Worm (Caenorhabditis elegans): ENCODE data around the gene kdp-1.
A peak's percentile ranks its signal among the peaks of the same experiment; 100 is the strongest.

The kdp-1 gene

ce11 chrIV:13342555-13342954, 42.6 kb downstream of the kdp-1 start, which contains the start of gene W02A2.5:
W02A2.5 (plus strand) TSS chrIV:13342855.
- TF ChIP-seq unc-62 (GFP tag; optimal IDR thresholded peaks at IDR 0.05) (no peak), nhr-77 (tag; optimal IDR thresholded peaks at IDR 0.05) (no peak), mdl-1 (tag; optimal IDR thresholded peaks at IDR 0.05) (no peak), C34F6.9 (tag; optimal IDR thresholded peaks at IDR 0.05) (no peak), ceh-82 (tag; optimal IDR thresholded peaks at IDR 0.05) (no peak), blmp-1 (tag; optimal IDR thresholded peaks at IDR 0.05; ENCODE audit: insufficient read depth) (no peak), R02D3.7 (tag; optimal IDR thresholded peaks at IDR 0.05) (no peak), ceh-16 (tag; optimal IDR thresholded peaks at IDR 0.05) (no peak), lsy-2 (tag; optimal IDR thresholded peaks at IDR 0.05) (no peak), lin-13 (GFP tag; optimal IDR thresholded peaks at IDR 0.05) (no peak), sma-3 (GFP tag; optimal IDR thresholded peaks at IDR 0.05) (no peak), skn-1 (tag; optimal IDR thresholded peaks at IDR 0.05) (no peak), elt-3 (tag; optimal IDR thresholded peaks at IDR 0.05) (no peak), sma-9 (GFP tag; optimal IDR thresholded peaks at IDR 0.05) (no peak), sma-9 (tag; optimal IDR thresholded peaks at IDR 0.05) (no peak), crh-2 (tag; optimal IDR thresholded peaks at IDR 0.05) (no peak), nhr-12 (tag; optimal IDR thresholded peaks at IDR 0.05) (no peak)

- no peak for TF ChIP-seq unc-39 (tag; optimal IDR thresholded peaks at IDR 0.05)
- peak; percentile 63 for TF ChIP-seq nhr-129 (tag; optimal IDR thresholded peaks at IDR 0.05)
- TF ChIP-seq sem-4 (tag; optimal IDR thresholded peaks at IDR 0.05), result no peak
- no peak for TF ChIP-seq nhr-25 (tag; optimal IDR thresholded peaks at IDR 0.05)
- TF ChIP-seq sma-3 (GFP tag; optimal IDR thresholded peaks at IDR 0.05), result no peak
- TF ChIP-seq ZK546.5 (tag; optimal IDR thresholded peaks at IDR 0.05), result no peak
- no peak for TF ChIP-seq nhr-12 (tag; optimal IDR thresholded peaks at IDR 0.05)
- TF ChIP-seq snpc-4 (tag; optimal IDR thresholded peaks at IDR 0.05), result no peak
- TF ChIP-seq C34F6.9 (tag; optimal IDR thresholded peaks at IDR 0.05), result no peak
- TF ChIP-seq mab-5 (tag; optimal IDR thresholded peaks at IDR 0.05), result no peak
- TF ChIP-seq peb-1 (tag; optimal IDR thresholded peaks at IDR 0.05), result no peak
- no peak for TF ChIP-seq zag-1 (tag; optimal IDR thresholded peaks at IDR 0.05)
- no peak for TF ChIP-seq ztf-1 (GFP tag; conservative IDR thresholded peaks at IDR 0.05)
- TF ChIP-seq mdl-1 (tag; optimal IDR thresholded peaks at IDR 0.05), result no peak
- TF ChIP-seq lin-13 (GFP tag; optimal IDR thresholded peaks at IDR 0.05), result no peak
- TF ChIP-seq nhr-6 (tag; optimal IDR thresholded peaks at IDR 0.05), result no peak
- TF ChIP-seq dmd-4 (tag; optimal IDR thresholded peaks at IDR 0.05), result no peak
- TF ChIP-seq blmp-1 (tag; optimal IDR thresholded peaks at IDR 0.05; ENCODE audit: insufficient read depth), result no peak
- no peak for TF ChIP-seq skn-1 (tag; optimal IDR thresholded peaks at IDR 0.05)
- TF ChIP-seq lin-11 (tag; optimal IDR thresholded peaks at IDR 0.05), result no peak
- peak; percentile 13 for TF ChIP-seq gmeb-1 (tag; optimal IDR thresholded peaks at IDR 0.05)
- TF ChIP-seq ceh-82 (tag; optimal IDR thresholded peaks at IDR 0.05), result no peak
- TF ChIP-seq R02D3.7 (tag; optimal IDR thresholded peaks at IDR 0.05), result no peak
- TF ChIP-seq sma-9 (GFP tag; optimal IDR thresholded peaks at IDR 0.05), result peak; percentile 61
- no peak for TF ChIP-seq sma-9 (tag; optimal IDR thresholded peaks at IDR 0.05)
- TF ChIP-seq F13H6.1 (tag; optimal IDR thresholded peaks at IDR 0.05), result peak; percentile 9
- TF ChIP-seq fos-1 (tag; optimal IDR thresholded peaks at IDR 0.05), result peak; percentile 73
- no peak for TF ChIP-seq egl-27 (tag; optimal IDR thresholded peaks at IDR 0.05)
- no peak for TF ChIP-seq lsy-2 (tag; optimal IDR thresholded peaks at IDR 0.05)
Measured at ce11 chrIV:13346078-13346477, 46.1 kb downstream of the kdp-1 start.

- peak; percentile 74 for TF ChIP-seq sma-9 (GFP tag; optimal IDR thresholded peaks at IDR 0.05)
- no peak for TF ChIP-seq sma-9 (tag; optimal IDR thresholded peaks at IDR 0.05)
- TF ChIP-seq ama-1 (optimal IDR thresholded peaks at IDR 0.05), result no peak
- peak; percentile 93 for TF ChIP-seq fos-1 (tag; optimal IDR thresholded peaks at IDR 0.05)
- TF ChIP-seq C34F6.9 (tag; optimal IDR thresholded peaks at IDR 0.05), result no peak
- TF ChIP-seq blmp-1 (tag; optimal IDR thresholded peaks at IDR 0.05; ENCODE audit: insufficient read depth), result no peak
- TF ChIP-seq ztf-4 (tag; optimal IDR thresholded peaks at IDR 0.05), result no peak
- TF ChIP-seq ZK546.5 (tag; optimal IDR thresholded peaks at IDR 0.05), result no peak
- no peak for TF ChIP-seq ceh-82 (tag; optimal IDR thresholded peaks at IDR 0.05)
- no peak for TF ChIP-seq nhr-25 (tag; optimal IDR thresholded peaks at IDR 0.05)
- TF ChIP-seq R02D3.7 (tag; optimal IDR thresholded peaks at IDR 0.05), result no peak
- TF ChIP-seq nhr-21 (tag; optimal IDR thresholded peaks at IDR 0.05), result no peak
- no peak for TF ChIP-seq mdl-1 (tag; optimal IDR thresholded peaks at IDR 0.05)
- TF ChIP-seq gmeb-1 (tag; optimal IDR thresholded peaks at IDR 0.05), result peak; percentile 21
- no peak for TF ChIP-seq elt-3 (tag; optimal IDR thresholded peaks at IDR 0.05)
- TF ChIP-seq nhr-11 (tag; optimal IDR thresholded peaks at IDR 0.05), result no peak
- TF ChIP-seq nhr-10 (tag; optimal IDR thresholded peaks at IDR 0.05), result no peak
- TF ChIP-seq zag-1 (tag; optimal IDR thresholded peaks at IDR 0.05), result no peak
- no peak for TF ChIP-seq Y55F3AM.14 (GFP tag; optimal IDR thresholded peaks at IDR 0.05)
- TF ChIP-seq ztf-11 (tag; optimal IDR thresholded peaks at IDR 0.05), result no peak
- TF ChIP-seq lin-39 (tag; optimal IDR thresholded peaks at IDR 0.05), result no peak
- TF ChIP-seq nhr-237 (tag; optimal IDR thresholded peaks at IDR 0.05), result no peak
- TF ChIP-seq alr-1 (tag; optimal IDR thresholded peaks at IDR 0.05), result no peak
- TF ChIP-seq skn-1 (tag; optimal IDR thresholded peaks at IDR 0.05), result no peak
- TF ChIP-seq mbf-1 (tag; optimal IDR thresholded peaks at IDR 0.05), result no peak
- TF ChIP-seq mab-5 (tag; optimal IDR thresholded peaks at IDR 0.05), result no peak
- no peak for TF ChIP-seq sma-3 (GFP tag; optimal IDR thresholded peaks at IDR 0.05)
- no peak for TF ChIP-seq lsy-2 (tag; optimal IDR thresholded peaks at IDR 0.05)
- TF ChIP-seq sem-4 (tag; optimal IDR thresholded peaks at IDR 0.05), result no peak
- TF ChIP-seq dmd-4 (tag; optimal IDR thresholded peaks at IDR 0.05), result no peak
- no peak for TF ChIP-seq nhr-12 (tag; optimal IDR thresholded peaks at IDR 0.05)
- no peak for TF ChIP-seq snpc-4 (tag; optimal IDR thresholded peaks at IDR 0.05)
- TF ChIP-seq nhr-23 (tag; optimal IDR thresholded peaks at IDR 0.05), result no peak
- TF ChIP-seq peb-1 (tag; optimal IDR thresholded peaks at IDR 0.05), result no peak
- TF ChIP-seq nhr-129 (tag; optimal IDR thresholded peaks at IDR 0.05), result peak; percentile 30
- no peak for TF ChIP-seq unc-62 (GFP tag; optimal IDR thresholded peaks at IDR 0.05)
- peak; percentile 43 for TF ChIP-seq crh-2 (tag; optimal IDR thresholded peaks at IDR 0.05)
- no peak for TF ChIP-seq nhr-77 (tag; optimal IDR thresholded peaks at IDR 0.05)
Measured at ce11 chrIV:13347232-13347715, 47.3 kb downstream of the kdp-1 start, which contains the start of gene W02A2.9. W02A2.9 (plus strand) TSS chrIV:13347665.
